Fruit fly (Drosophila melanogaster) whole organism, embryonic: ENCODE measurements around the gene Npc2g.

ENCODE experiments used
- CG16815 ChIP-seq: fragments of 200-800 bp; sonication (Bioruptor generic); optimal IDR thresholded peaks from 3 replicates; lab custom pipeline; 2017; ENCODE audit warnings: missing biosample characterization, mild to moderate bottlenecking, missing genetic modification characterization
- ci ChIP-seq: fragments of 200-800 bp; sonication (Bioruptor generic); IDR thresholded peaks from 3 replicates; pipeline ENCODE4 v1.3.6; 2022; ENCODE audit warnings: missing biosample characterization, missing genetic modification characterization
- lola ChIP-seq, 3 experiments: fragments of >200 bp in 2 of 3; fragments of 200-800 bp in 1 of 3; sonication (Bioruptor generic) in 1 of 3; optimal IDR thresholded peaks; 2 replicates each; lab custom pipeline; 2017 to 2019; ENCODE audit warnings: missing biosample characterization in 3 of 3, missing genetic modification characterization in 3 of 3, mild to moderate bottlenecking in 1 of 3, moderate library complexity in 1 of 3

dm6 chr3R:30725787-30726186 is 19.3 kb downstream of the Npc2g start, which contains the start of gene eIF4H2:
- TF ChIP-seq CG16815 (GFP tag; lab: Kevin White, UChicago) = no peak
- TF ChIP-seq lola (GFP tag; optimal IDR thresholded peaks at IDR 0.05; lab: Kevin White, UChicago) = no peak
- no peak for TF ChIP-seq ci (GFP tag; lab: Robert Waterston, UW)
